Fruit fly (Drosophila melanogaster): Measurements from ENCODE around the gene CG11811.

dm6 chr3L:10680728-10681306, 10.0 kb upstream of the CG11811 start:
- no peak for TF ChIP-seq insv (optimal IDR thresholded peaks at IDR 0.05)
- TF ChIP-seq psq (optimal IDR thresholded peaks at IDR 0.05): no peak
- TF ChIP-seq Myc (optimal IDR thresholded peaks at IDR 0.05): no peak
- no peak for TF ChIP-seq h (optimal IDR thresholded peaks at IDR 0.05)
- TF ChIP-seq ttk (optimal IDR thresholded peaks at IDR 0.05): no peak
- TF ChIP-seq Sin3A (optimal IDR thresholded peaks at IDR 0.05): no peak

Data from Kc167 (cell line).